Worm (Caenorhabditis elegans) whole organism, L3 larva: ENCODE results near the gene str-158.

ENCODE experiments used
- R02D3.7 ChIP-seq: fragments of 150-350 bp; optimal IDR thresholded peaks from 2 replicates; lab custom pipeline; 2014; ENCODE audit warnings: missing biosample characterization, missing genetic modification characterization
- ama-1 ChIP-seq: fragments of 150-350 bp; optimal IDR thresholded peaks from 2 replicates; lab custom pipeline; 2018
- ceh-16 ChIP-seq: sonication (generic microtip); optimal IDR thresholded peaks from 2 replicates; lab custom pipeline; 2017; ENCODE audit warnings: missing biosample characterization, missing genetic modification characterization
- ceh-28 ChIP-seq: fragments of 150-350 bp; optimal IDR thresholded peaks from 2 replicates; lab custom pipeline; 2014; ENCODE audit warnings: missing biosample characterization, missing genetic modification reagents, missing genetic modification characterization
- ceh-82 ChIP-seq: fragments of 150-350 bp; optimal IDR thresholded peaks from 2 replicates; lab custom pipeline; 2014; ENCODE audit warnings: missing biosample characterization, missing genetic modification characterization
- ceh-9 ChIP-seq: sonication (generic microtip); optimal IDR thresholded peaks from 2 replicates; lab custom pipeline; 2018; ENCODE audit warnings: missing biosample characterization, missing genetic modification characterization
- egl-5 ChIP-seq: fragments of 150-350 bp; optimal IDR thresholded peaks from 2 replicates; lab custom pipeline; 2017; ENCODE audit warnings: missing biosample characterization, missing genetic modification reagents, missing genetic modification characterization, inconsistent platforms
- elt-1 ChIP-seq: fragments of 150-350 bp; optimal IDR thresholded peaks from 2 replicates; lab custom pipeline; 2014; ENCODE audit warnings: missing biosample characterization, missing genetic modification characterization
- elt-2 ChIP-seq: sonication (generic microtip); optimal IDR thresholded peaks from 2 replicates; lab custom pipeline; 2016; ENCODE audit warnings: missing genetic modification reagents, mild to moderate bottlenecking, missing genetic modification characterization, missing compliant biosample characterization
- elt-3 ChIP-seq, 3 experiments: fragments of 150-350 bp in 1 of 3; sonication (generic microtip) in 2 of 3; optimal IDR thresholded peaks; 2 replicates in 2 of 3; 4 replicates in 1 of 3; lab custom pipeline; 2014 to 2017; ENCODE audit warnings: missing biosample characterization in 3 of 3, missing genetic modification characterization in 3 of 3
- eor-1 ChIP-seq, 2 experiments: fragments of 150-350 bp; optimal IDR thresholded peaks; 2 replicates each; lab custom pipeline; 2014 to 2018; ENCODE audit warnings: missing biosample characterization in 2 of 2, missing genetic modification characterization in 2 of 2
- fkh-10 ChIP-seq: sonication (generic microtip); optimal IDR thresholded peaks from 2 replicates; lab custom pipeline; 2017; ENCODE audit warnings: missing biosample characterization, missing genetic modification reagents, missing genetic modification characterization
- fkh-2 ChIP-seq: fragments of 150-350 bp; optimal IDR thresholded peaks from 2 replicates; lab custom pipeline; 2014; ENCODE audit warnings: missing biosample characterization, missing genetic modification reagents, missing genetic modification characterization
- hmg-11 ChIP-seq: sonication (generic microtip); optimal IDR thresholded peaks from 2 replicates; lab custom pipeline; 2016; ENCODE audit warnings: missing genetic modification characterization, missing compliant biosample characterization
- jun-1 ChIP-seq: fragments of 150-350 bp; optimal IDR thresholded peaks from 2 replicates; lab custom pipeline; 2014; ENCODE audit warnings: missing biosample characterization, missing genetic modification reagents, missing genetic modification characterization
- lin-39 ChIP-seq: fragments of 150-350 bp; optimal IDR thresholded peaks from 2 replicates; lab custom pipeline; 2018; ENCODE audit warnings: missing biosample characterization, missing genetic modification reagents, missing genetic modification characterization
- nfya-1 ChIP-seq: sonication (generic microtip); optimal IDR thresholded peaks from 2 replicates; lab custom pipeline; 2017; ENCODE audit warnings: missing genetic modification characterization, mild to moderate bottlenecking, missing compliant biosample characterization, antibody characterized with exemption, moderate library complexity; ENCODE audit not compliant: insufficient read depth
- nhr-11 ChIP-seq: fragments of 150-350 bp; optimal IDR thresholded peaks from 2 replicates; lab custom pipeline; 2014; ENCODE audit warnings: missing biosample characterization, missing genetic modification characterization
- nhr-12 ChIP-seq: fragments of 150-350 bp; optimal IDR thresholded peaks from 2 replicates; lab custom pipeline; 2014; ENCODE audit warnings: missing biosample characterization, missing genetic modification characterization
- nhr-23 ChIP-seq: fragments of 150-350 bp; optimal IDR thresholded peaks from 2 replicates; lab custom pipeline; 2014; ENCODE audit warnings: missing biosample characterization, missing genetic modification reagents, missing genetic modification characterization
- nhr-25 ChIP-seq: sonication (generic microtip); optimal IDR thresholded peaks from 2 replicates; lab custom pipeline; 2017; ENCODE audit warnings: missing biosample characterization, missing genetic modification characterization
- nhr-43 ChIP-seq: sonication (generic microtip); optimal IDR thresholded peaks from 2 replicates; lab custom pipeline; 2016; ENCODE audit warnings: mild to moderate bottlenecking, missing genetic modification characterization, missing compliant biosample characterization; ENCODE audit not compliant: poor library complexity, severe bottlenecking
- nhr-76 ChIP-seq: fragments of 150-350 bp; sonication (generic microtip); optimal IDR thresholded peaks from 5 replicates; lab custom pipeline; 2014; ENCODE audit warnings: missing biosample characterization, missing genetic modification characterization
- nhr-77 ChIP-seq: fragments of 150-350 bp; optimal IDR thresholded peaks from 2 replicates; lab custom pipeline; 2014; ENCODE audit warnings: missing biosample characterization, missing genetic modification characterization
- pha-4 ChIP-seq: fragments of 150-350 bp; optimal IDR thresholded peaks from 2 replicates; lab custom pipeline; 2014; ENCODE audit warnings: missing biosample characterization, missing genetic modification reagents, missing genetic modification characterization
- pqm-1 ChIP-seq: fragments of 150-350 bp; optimal IDR thresholded peaks from 2 replicates; lab custom pipeline; 2017; ENCODE audit warnings: missing biosample characterization, missing genetic modification characterization, inconsistent platforms
- sea-2 ChIP-seq: fragments of 150-350 bp; sonication (generic microtip); optimal IDR thresholded peaks from 4 replicates; lab custom pipeline; 2014; ENCODE audit warnings: missing biosample characterization, missing genetic modification reagents, missing genetic modification characterization
- snpc-4 ChIP-seq: fragments of 150-350 bp; optimal IDR thresholded peaks from 2 replicates; lab custom pipeline; 2014; ENCODE audit warnings: missing biosample characterization, missing genetic modification characterization
- unc-62 ChIP-seq: fragments of 150-350 bp; sonication (generic microtip); optimal IDR thresholded peaks from 4 replicates; lab custom pipeline; 2014; ENCODE audit warnings: missing biosample characterization, missing genetic modification reagents, missing genetic modification characterization
- zag-1 ChIP-seq: fragments of 150-350 bp; optimal IDR thresholded peaks from 2 replicates; lab custom pipeline; 2014; ENCODE audit warnings: missing biosample characterization, missing genetic modification characterization
- ztf-11 ChIP-seq: fragments of 150-350 bp; optimal IDR thresholded peaks from 2 replicates; lab custom pipeline; 2014; ENCODE audit warnings: missing biosample characterization, missing genetic modification characterization

The str-158 gene

DNA sequence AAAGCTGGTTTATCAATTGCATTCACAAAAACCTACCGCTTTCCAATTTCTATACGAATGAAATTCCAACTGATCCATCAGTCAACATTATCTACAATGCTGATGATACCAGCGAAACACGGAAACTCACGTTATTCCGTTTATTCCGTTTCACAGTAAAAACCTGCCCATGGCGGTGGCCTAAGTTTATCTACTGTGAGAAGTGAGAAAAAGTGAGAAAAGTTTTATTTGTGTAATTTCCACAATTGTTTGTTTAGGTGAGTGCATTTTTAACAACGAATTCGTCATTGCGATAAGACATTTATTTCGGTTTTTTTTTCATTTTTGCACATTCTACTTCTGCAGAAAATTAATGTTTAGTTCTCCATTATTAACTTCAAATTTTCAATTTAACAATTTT is 12.2 kb downstream of the str-158 start, which contains the start of gene Y9C9A.8:
Y9C9A.8 (plus strand) TSS at position 301 of the 400 bp plus-strand sequence.
- no peak for TF ChIP-seq nhr-25 (tag; lab: Kevin White, UChicago)
- TF ChIP-seq lin-39 (tag; lab: Kevin White, UChicago) = no peak
- TF ChIP-seq R02D3.7 (tag; lab: Kevin White, UChicago) = no peak
- no peak for TF ChIP-seq ztf-11 (tag; lab: Kevin White, UChicago)
- no peak for TF ChIP-seq nfya-1 (tag; lab: Kevin White, UChicago)
- no peak for TF ChIP-seq sea-2
- no peak for TF ChIP-seq elt-3 (tag; optimal IDR thresholded peaks at IDR 0.05; lab: Kevin White, UChicago)
- TF ChIP-seq, all 47 proteins: peak for 0

DNA sequence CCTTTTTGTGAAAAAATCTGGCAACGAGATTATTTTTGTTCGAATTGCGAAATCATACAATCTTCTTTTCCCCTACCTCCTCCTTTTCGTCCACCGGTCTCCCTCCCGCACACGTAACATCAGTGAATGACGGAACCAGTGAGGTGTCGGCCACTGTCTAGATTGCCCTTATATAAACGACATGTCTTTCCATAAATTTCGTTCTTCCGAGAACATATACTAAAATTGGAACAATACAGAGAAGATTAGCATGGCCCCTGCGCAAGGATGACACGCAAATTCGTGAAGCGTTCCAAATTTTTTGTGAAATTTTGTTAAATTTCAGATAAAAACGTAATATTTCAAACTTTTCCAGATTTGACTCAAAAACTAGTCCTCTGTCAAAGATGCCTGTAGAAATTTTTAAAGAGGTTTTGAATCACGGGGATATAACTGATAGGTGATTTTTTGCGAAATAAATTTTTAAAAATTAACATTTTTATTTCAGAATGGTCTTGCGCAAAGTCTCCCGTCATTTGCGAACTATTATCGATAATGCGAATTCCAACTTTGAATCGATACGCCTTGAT is 13.0 kb downstream of the str-158 start:
- no peak for TF ChIP-seq pqm-1 (tag; lab: Kevin White, UChicago)
- no peak for TF ChIP-seq hmg-11 (tag; lab: Kevin White, UChicago)
- TF ChIP-seq jun-1 (tag; lab: Kevin White, UChicago) = no peak
- peak; percentile 4 for TF ChIP-seq elt-2
- peak; percentile 95 for TF ChIP-seq snpc-4 (tag; lab: Kevin White, UChicago)
- peak; percentile 65 for TF ChIP-seq nhr-43 (tag; lab: Kevin White, UChicago)
- TF ChIP-seq nhr-25 (tag; lab: Kevin White, UChicago) = peak; percentile 24
- TF ChIP-seq nfya-1 (tag; lab: Kevin White, UChicago) = peak; percentile 23

DNA sequence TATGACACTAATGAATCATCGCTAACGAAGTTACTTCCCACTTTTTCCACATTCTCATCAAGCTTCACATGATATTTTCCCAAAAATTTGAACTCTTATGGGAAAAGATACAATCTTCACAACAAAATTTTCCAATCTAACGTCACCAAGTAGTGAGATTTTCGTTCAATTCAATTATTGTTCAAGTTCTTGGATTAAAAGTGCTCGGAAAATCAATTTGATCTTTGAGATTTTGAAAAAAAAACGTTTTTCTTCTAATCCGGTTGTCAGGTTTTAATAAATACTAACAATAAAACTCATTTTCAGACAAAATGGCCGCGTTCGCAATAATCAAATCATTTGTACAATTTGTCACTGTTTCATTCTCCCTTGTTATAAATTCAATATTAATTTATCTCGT is 16.2 kb downstream of the str-158 start, which contains the start of gene str-153:
str-153 (plus strand) TSS at position 301 of the 400 bp plus-strand sequence.
- no peak for TF ChIP-seq fkh-2
- TF ChIP-seq elt-1 (tag; lab: Kevin White, UChicago) = no peak
- TF ChIP-seq unc-62 = no peak
- no peak for TF ChIP-seq egl-5
- TF ChIP-seq jun-1 (tag; lab: Kevin White, UChicago) = no peak

DNA sequence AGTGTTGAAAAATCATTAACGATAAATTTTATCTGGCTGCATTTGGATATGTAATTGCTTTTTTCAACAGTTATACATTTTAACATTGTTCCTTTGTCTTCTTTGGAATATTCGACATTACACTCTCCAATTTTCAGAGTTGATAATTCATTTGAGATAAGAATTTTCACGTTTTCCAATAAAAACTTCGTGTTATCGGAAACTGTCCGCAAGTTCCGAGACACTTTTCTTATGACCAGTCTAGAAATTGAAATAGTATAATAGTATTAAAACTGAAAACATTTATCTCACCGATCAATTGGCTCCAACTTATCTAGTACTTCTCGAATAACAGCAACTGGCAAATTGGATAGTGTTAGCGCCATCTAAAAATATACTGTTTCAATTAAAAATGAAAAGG is 19.8 kb downstream of the str-158 start, which contains the start of gene fbxa-86:
fbxa-86 (minus strand) TSS at position 367 of the 400 bp plus-strand sequence.
- TF ChIP-seq pqm-1 (tag; lab: Kevin White, UChicago) (peak; percentile 30), elt-2 (peak; percentile 57), eor-1 (tag; optimal IDR thresholded peaks at IDR 0.05; lab: Kevin White, UChicago) (no peak)
- TF ChIP-seq, all 47 proteins: peak for 2

DNA sequence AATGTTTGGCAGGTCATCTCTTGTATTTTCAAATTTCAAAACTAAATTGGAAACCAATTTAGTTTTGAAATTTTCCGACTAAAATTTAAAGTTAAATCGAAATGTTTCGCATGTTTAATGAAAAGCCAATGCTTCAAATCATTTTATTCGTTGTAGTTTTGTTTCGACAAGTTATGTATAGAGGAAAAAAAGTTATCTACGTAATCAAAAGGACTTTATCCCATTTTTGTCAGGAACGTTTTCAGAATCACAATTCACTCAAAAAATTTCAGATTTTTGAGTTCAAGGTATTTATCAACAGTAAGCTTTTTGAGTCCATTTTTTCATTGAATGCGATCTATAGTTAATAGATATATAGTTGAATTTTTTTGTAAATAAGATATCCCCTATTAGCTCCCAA is 20.8 kb downstream of the str-158 start, which contains the start of gene str-168:
str-168 (plus strand) TSS at position 301 of the 400 bp plus-strand sequence.
- TF ChIP-seq zag-1 (tag; lab: Kevin White, UChicago) = no peak
- no peak for TF ChIP-seq R02D3.7 (tag; lab: Kevin White, UChicago)
- no peak for TF ChIP-seq unc-62
- no peak for TF ChIP-seq hmg-11 (tag; lab: Kevin White, UChicago)
- TF ChIP-seq pha-4 = no peak
- no peak for TF ChIP-seq fkh-10 (GFP tag; lab: Kevin White, UChicago)
- no peak for TF ChIP-seq ceh-82 (tag; lab: Kevin White, UChicago)
- TF ChIP-seq eor-1 (tag; optimal IDR thresholded peaks at IDR 0.05; lab: Kevin White, UChicago) = no peak
- TF ChIP-seq snpc-4 (tag; lab: Kevin White, UChicago) = no peak
- TF ChIP-seq pqm-1 (tag; lab: Kevin White, UChicago) = no peak
- no peak for TF ChIP-seq nhr-12 (tag; lab: Kevin White, UChicago)
- TF ChIP-seq nhr-23 = no peak
- TF ChIP-seq nhr-43 (tag; lab: Kevin White, UChicago) = no peak
- no peak for TF ChIP-seq nhr-76 (tag; lab: Kevin White, UChicago)
- TF ChIP-seq jun-1 (tag; lab: Kevin White, UChicago) = no peak

DNA sequence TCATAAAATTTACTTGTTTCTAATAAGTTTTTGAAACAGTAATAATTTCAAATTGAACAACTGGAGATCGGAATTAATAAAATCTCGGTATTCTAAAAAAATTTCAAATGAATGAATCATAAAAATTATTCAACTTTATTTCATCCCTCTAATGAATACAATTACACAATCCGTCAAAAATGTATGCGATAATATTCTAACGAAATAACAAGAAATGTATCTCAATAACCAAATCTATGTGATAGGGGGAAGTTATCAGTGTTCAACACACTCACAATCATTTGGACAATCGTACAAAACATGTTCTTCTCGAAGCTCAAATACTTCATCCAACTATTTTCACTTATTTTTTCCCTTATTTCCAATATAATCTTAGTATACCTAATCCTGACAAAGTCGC is 23.8 kb downstream of the str-158 start, which contains the start of gene Y9C9A.5:
Y9C9A.5 (plus strand) TSS at position 301 of the 400 bp plus-strand sequence.
- TF ChIP-seq nhr-11 (tag; lab: Kevin White, UChicago) (no peak), elt-3 (tag; optimal IDR thresholded peaks at IDR 0.05; lab: Kevin White, UChicago) (no peak)
- TF ChIP-seq, all 47 proteins: peak for 0

DNA sequence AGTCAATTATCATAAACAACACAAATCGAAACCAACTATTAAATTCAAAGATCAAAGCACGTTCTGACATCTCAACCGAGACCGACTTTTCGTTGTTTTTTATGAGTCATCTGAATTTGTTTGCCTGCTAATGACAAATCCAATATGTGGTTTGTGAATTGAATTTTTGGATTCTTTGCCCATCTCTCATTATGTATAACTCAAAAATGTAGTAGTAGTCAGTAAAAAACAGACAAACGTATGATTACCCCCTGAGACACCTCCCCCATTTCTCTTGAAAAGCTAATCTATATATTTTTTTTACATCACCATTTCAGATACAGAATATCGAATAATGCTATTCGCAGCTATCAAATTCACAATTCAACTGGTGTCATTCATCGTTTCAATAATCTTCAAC is 27.9 kb downstream of the str-158 start, which contains the start of gene str-169:
str-169 (plus strand) TSS at position 301 of the 400 bp plus-strand sequence.
- TF ChIP-seq nhr-77 (tag; lab: Kevin White, UChicago) (no peak), ama-1 (lab: Kevin White, UChicago) (no peak), zag-1 (tag; lab: Kevin White, UChicago) (no peak), ceh-82 (tag; lab: Kevin White, UChicago) (no peak), ceh-9 (tag; lab: Kevin White, UChicago) (no peak), fkh-2 (no peak), ceh-16 (tag; lab: Kevin White, UChicago) (no peak), ceh-28 (tag; lab: Kevin White, UChicago) (no peak)
- TF ChIP-seq, all 47 proteins: peak for 0
